Fruit fly (Drosophila melanogaster): ENCODE measurements around the gene CG34452.

The CG34452 gene

DNA sequence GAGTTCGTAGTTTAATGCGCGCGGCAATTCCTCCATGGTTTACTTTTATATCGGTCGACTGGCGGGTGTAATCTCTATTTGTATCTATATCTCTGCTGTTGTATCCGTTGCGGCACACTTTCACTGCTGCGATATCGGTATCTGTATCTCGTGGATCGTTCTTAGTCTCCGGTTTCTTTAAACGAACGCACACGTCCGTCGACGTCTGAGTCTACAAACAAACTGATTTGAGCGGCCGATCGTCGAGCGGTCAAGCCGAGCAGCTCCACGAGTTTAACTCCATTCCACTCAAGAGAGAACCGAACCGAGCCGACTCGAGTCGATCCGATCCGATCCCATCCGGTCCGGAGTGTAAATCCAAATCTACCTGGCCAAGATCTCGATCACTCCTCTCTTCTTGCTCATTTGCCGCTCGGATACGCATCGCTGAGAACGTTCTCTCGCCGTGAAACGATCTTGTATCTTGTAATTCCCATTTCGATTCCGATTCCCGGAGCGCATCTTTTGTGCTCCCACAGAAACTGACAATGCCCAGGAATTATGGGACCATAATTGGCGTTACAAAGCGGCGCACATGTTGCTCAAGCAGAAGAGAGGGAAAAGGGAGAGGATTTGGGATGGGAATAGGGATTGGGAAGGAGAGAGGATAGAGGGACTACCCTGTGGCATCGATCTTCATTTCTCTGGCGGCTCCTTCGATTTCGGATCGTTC lies 12.1 kb upstream of the CG34452 start, which contains the start of gene comm2 (continued):
- no peak for TF ChIP-seq tup (GFP tag; optimal IDR thresholded peaks at IDR 0.05)
- no peak for TF ChIP-seq ems (GFP tag; optimal IDR thresholded peaks at IDR 0.05)
- TF ChIP-seq toy (GFP tag; IDR thresholded peaks at IDR 0.05), result no peak
- no peak for TF ChIP-seq CHES-1-like (GFP tag; optimal IDR thresholded peaks at IDR 0.05)
- no peak for TF ChIP-seq CG7963 (GFP tag; IDR thresholded peaks at IDR 0.05; ENCODE audit: partially characterized antibody)
- no peak for TF ChIP-seq CG7786 (GFP tag; optimal IDR thresholded peaks at IDR 0.05)
- TF ChIP-seq CG3281 (GFP tag; optimal IDR thresholded peaks at IDR 0.05), result no peak
- no peak for TF ChIP-seq Atf6 (GFP tag; IDR thresholded peaks at IDR 0.05)
- TF ChIP-seq Ssrp (tag; optimal IDR thresholded peaks at IDR 0.05), result no peak
- no peak for TF ChIP-seq CG14050 (GFP tag; IDR thresholded peaks at IDR 0.05)
- no peak for TF ChIP-seq psq (GFP tag; optimal IDR thresholded peaks at IDR 0.05)
- TF ChIP-seq CG31224 (GFP tag; IDR thresholded peaks at IDR 0.05), result no peak
- no peak for TF ChIP-seq Tbp (GFP tag; optimal IDR thresholded peaks at IDR 0.05)
- TF ChIP-seq amos (GFP tag; IDR thresholded peaks at IDR 0.05; ENCODE audit: partially characterized antibody), result peak; percentile 61; the same call in 1 of the 2 replicates
- TF ChIP-seq CG11504 (tag; optimal IDR thresholded peaks at IDR 0.05), result no peak
- no peak for TF ChIP-seq CG33213 (GFP tag; optimal IDR thresholded peaks at IDR 0.05)
- no peak for TF ChIP-seq Oaz (GFP tag; IDR thresholded peaks at IDR 0.05)
- no peak for TF ChIP-seq CG9437 (GFP tag; optimal IDR thresholded peaks at IDR 0.05)
- no peak for TF ChIP-seq CG4424 (GFP tag; optimal IDR thresholded peaks at IDR 0.05)
- 0 out of 2 replicates have a peak, but pooled peaks have one; percentile 29 for TF ChIP-seq Drgx (GFP tag; IDR thresholded peaks at IDR 0.05)
- TF ChIP-seq Fer3 (tag; optimal IDR thresholded peaks at IDR 0.05), result no peak
- TF ChIP-seq Usf (GFP tag; optimal IDR thresholded peaks at IDR 0.05), result no peak
- peak; percentile 38; the same call in 1 of the 2 replicates for TF ChIP-seq inv (GFP tag; IDR thresholded peaks at IDR 0.05; ENCODE audit: partially characterized antibody)
- TF ChIP-seq CG3065 (GFP tag; optimal IDR thresholded peaks at IDR 0.05), result no peak
- no peak for TF ChIP-seq klu (GFP tag; IDR thresholded peaks at IDR 0.05)
- peak; percentile 83 to 93 for TF ChIP-seq Trl (optimal IDR thresholded peaks at IDR 0.05)
- no peak for TF ChIP-seq Trl (GFP tag; optimal IDR thresholded peaks at IDR 0.05)
- TF ChIP-seq CG18764 (GFP tag; optimal IDR thresholded peaks at IDR 0.05), result no peak
- no peak for TF ChIP-seq tio (GFP tag; optimal IDR thresholded peaks at IDR 0.05)
- TF ChIP-seq CG12391 (tag; optimal IDR thresholded peaks at IDR 0.05), result no peak
- TF ChIP-seq tx (GFP tag; optimal IDR thresholded peaks at IDR 0.05), result no peak
- TF ChIP-seq fd3F (GFP tag; optimal IDR thresholded peaks at IDR 0.05), result no peak
- TF ChIP-seq CG34422 (GFP tag; IDR thresholded peaks at IDR 0.05), result no peak
- TF ChIP-seq otp (GFP tag; IDR thresholded peaks at IDR 0.05), result 0 out of 3 replicates have a peak, but pooled peaks have one; percentile 50
- TF ChIP-seq corto (GFP tag; optimal IDR thresholded peaks at IDR 0.05), result no peak
- no peak for TF ChIP-seq CG11398 (GFP tag; optimal IDR thresholded peaks at IDR 0.05)
- TF ChIP-seq CG17802 (tag; optimal IDR thresholded peaks at IDR 0.05), result no peak
- TF ChIP-seq wek (GFP tag; optimal IDR thresholded peaks at IDR 0.05), result no peak
- TF ChIP-seq CG15011 (GFP tag; optimal IDR thresholded peaks at IDR 0.05), result no peak
- TF ChIP-seq pho (GFP tag; optimal IDR thresholded peaks at IDR 0.05), result no peak
- TF ChIP-seq seq (GFP tag; IDR thresholded peaks at IDR 0.05), result no peak
- TF ChIP-seq CG1602 (GFP tag; optimal IDR thresholded peaks at IDR 0.05), result no peak
- no peak for TF ChIP-seq CkIIα-i1 (GFP tag; IDR thresholded peaks at IDR 0.05)
- TF ChIP-seq CG7745 (tag; optimal IDR thresholded peaks at IDR 0.05), result no peak
- no peak for TF ChIP-seq CG16779 (GFP tag; IDR thresholded peaks at IDR 0.05)
- no peak for TF ChIP-seq CG6654 (GFP tag; optimal IDR thresholded peaks at IDR 0.05)
- TF ChIP-seq CG17328 (GFP tag; IDR thresholded peaks at IDR 0.05), result 0 out of 2 replicates have a peak, but pooled peaks have one; percentile 30
- TF ChIP-seq CG10979 (tag; optimal IDR thresholded peaks at IDR 0.05), result no peak
- no peak for TF ChIP-seq CG14441 (GFP tag; IDR thresholded peaks at IDR 0.05)
- TF ChIP-seq CG1529 (GFP tag; optimal IDR thresholded peaks at IDR 0.05), result no peak
- no peak for TF ChIP-seq CG8089 (GFP tag; optimal IDR thresholded peaks at IDR 0.05)
